Fruit fly (Drosophila melanogaster): ENCODE data around the gene CG5984.

CG5984 gene

DNA sequence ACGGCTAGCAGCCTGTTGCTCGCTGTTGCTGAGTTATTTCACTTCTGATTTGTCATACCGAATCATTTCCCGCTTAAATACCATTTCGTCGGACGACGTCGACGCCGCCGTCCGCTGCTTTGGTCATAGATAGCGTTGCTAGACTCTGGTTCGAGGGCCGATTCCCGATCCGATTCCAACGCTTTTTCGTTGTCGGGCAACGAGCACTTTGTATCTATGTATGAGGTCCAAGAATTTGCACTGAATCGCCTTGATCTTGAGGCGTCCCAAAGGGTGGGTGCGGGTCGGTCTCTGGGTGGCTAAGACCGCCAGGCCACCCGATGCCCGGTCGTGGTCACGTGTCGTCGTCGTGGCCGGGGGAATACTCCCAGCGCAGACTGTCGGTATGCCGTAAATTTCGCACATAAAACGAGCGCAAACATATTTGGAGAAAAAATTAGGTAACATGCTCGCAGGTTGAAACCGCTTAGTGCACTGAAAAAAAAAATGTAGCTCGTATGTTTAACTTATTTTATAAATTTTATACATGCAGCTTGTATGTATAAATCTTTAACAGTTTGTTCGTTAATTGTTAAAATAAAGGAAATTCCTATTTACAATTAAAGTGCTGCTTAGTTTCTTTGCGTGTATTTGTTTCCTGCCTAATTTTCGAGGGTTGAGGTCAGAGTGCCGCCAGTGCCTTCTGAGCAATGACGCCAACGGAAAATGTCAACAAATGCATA, 44.5 kb upstream of the CG5984 start, which contains the start of gene CG3348 (continued):
- TF ChIP-seq Oli (tag; optimal IDR thresholded peaks at IDR 0.05): peak; percentile 48
- no peak for TF ChIP-seq gcm2 (GFP tag; optimal IDR thresholded peaks at IDR 0.05)
- TF ChIP-seq zen2 (GFP tag; IDR thresholded peaks at IDR 0.05; ENCODE audit: partially characterized antibody): no peak
- TF ChIP-seq Bteb2 (GFP tag; optimal IDR thresholded peaks at IDR 0.05): peak; percentile 53
- TF ChIP-seq CG15696 (tag; optimal IDR thresholded peaks at IDR 0.05): peak; percentile 64
- no peak for TF ChIP-seq Tbp (GFP tag; optimal IDR thresholded peaks at IDR 0.05)
- TF ChIP-seq CG15601 (tag; optimal IDR thresholded peaks at IDR 0.05): peak; percentile 20
- no peak for TF ChIP-seq jing (GFP tag; optimal IDR thresholded peaks at IDR 0.05)
- TF ChIP-seq Ptx1 (GFP tag; IDR thresholded peaks at IDR 0.05): peak; percentile 65
- TF ChIP-seq corto (GFP tag; optimal IDR thresholded peaks at IDR 0.05): no peak
- no peak for TF ChIP-seq sqz (GFP tag; optimal IDR thresholded peaks at IDR 0.05)
- TF ChIP-seq CG8290 (GFP tag; optimal IDR thresholded peaks at IDR 0.05): no peak
- TF ChIP-seq CG8290 (tag; optimal IDR thresholded peaks at IDR 0.05): no peak
- no peak for TF ChIP-seq Lpt (GFP tag; optimal IDR thresholded peaks at IDR 0.05)
- peak; percentile 80 for TF ChIP-seq unpg (GFP tag; optimal IDR thresholded peaks at IDR 0.05)
- peak; percentile 88 for TF ChIP-seq zfh2 (GFP tag; optimal IDR thresholded peaks at IDR 0.05)
- no peak for TF ChIP-seq pb (GFP tag; optimal IDR thresholded peaks at IDR 0.05)
- TF ChIP-seq CG2120 (GFP tag; optimal IDR thresholded peaks at IDR 0.05): peak; percentile 94
- TF ChIP-seq CG7372 (GFP tag; IDR thresholded peaks at IDR 0.05): peak; percentile 58
- TF ChIP-seq br (optimal IDR thresholded peaks at IDR 0.05): no peak
- TF ChIP-seq CG13894 (tag; optimal IDR thresholded peaks at IDR 0.05): peak; percentile 84
- peak; percentile 87 for TF ChIP-seq gem (tag; optimal IDR thresholded peaks at IDR 0.05)
- peak; percentile 44 for TF ChIP-seq CG9609 (GFP tag; optimal IDR thresholded peaks at IDR 0.05)
- TF ChIP-seq Rfx (GFP tag; IDR thresholded peaks at IDR 0.05): peak; percentile 87
- peak; percentile 20 for TF ChIP-seq tup (GFP tag; optimal IDR thresholded peaks at IDR 0.05)
- TF ChIP-seq CG18599 (GFP tag; optimal IDR thresholded peaks at IDR 0.05): peak; percentile 95
- no peak for TF ChIP-seq Gsc (GFP tag; IDR thresholded peaks at IDR 0.05)
- peak; percentile 11 for TF ChIP-seq sug (tag; optimal IDR thresholded peaks at IDR 0.05)
- 0 out of 2 replicates have a peak, but pooled peaks have one; percentile 8 for TF ChIP-seq Dref (GFP tag; IDR thresholded peaks at IDR 0.05)
- peak; percentile 59 for TF ChIP-seq CG31441 (GFP tag; IDR thresholded peaks at IDR 0.05)
- TF ChIP-seq Lim3 (GFP tag; IDR thresholded peaks at IDR 0.05): no peak
- peak; percentile 73 for TF ChIP-seq scrt (GFP tag; optimal IDR thresholded peaks at IDR 0.05)
- TF ChIP-seq z (GFP tag; IDR thresholded peaks at IDR 0.05): no peak
- peak; percentile 83 for TF ChIP-seq Ada2b (GFP tag; IDR thresholded peaks at IDR 0.05)
- peak; percentile 43 for TF ChIP-seq CG17829 (tag; optimal IDR thresholded peaks at IDR 0.05)
- no peak for TF ChIP-seq CG4282 (GFP tag; optimal IDR thresholded peaks at IDR 0.05)
- TF ChIP-seq CG3847 (GFP tag; IDR thresholded peaks at IDR 0.05): peak; percentile 76
- TF ChIP-seq CG11093 (GFP tag; IDR thresholded peaks at IDR 0.05): no peak
- peak; percentile 41 for TF ChIP-seq lbe (GFP tag; optimal IDR thresholded peaks at IDR 0.05)
- TF ChIP-seq pfk (GFP tag; optimal IDR thresholded peaks at IDR 0.05): no peak
- no peak for TF ChIP-seq CG10431 (GFP tag; optimal IDR thresholded peaks at IDR 0.05)
- TF ChIP-seq CG6689 (GFP tag; IDR thresholded peaks at IDR 0.05): peak; percentile 59
- TF ChIP-seq CG14667 (GFP tag; IDR thresholded peaks at IDR 0.05): 0 out of 2 replicates have a peak, but pooled peaks have one; percentile 15
- TF ChIP-seq ro (GFP tag; IDR thresholded peaks at IDR 0.05): peak; percentile 20; the same call in 1 of the 2 replicates
- TF ChIP-seq rib (GFP tag; IDR thresholded peaks at IDR 0.05): peak; percentile 79
- TF ChIP-seq amos (GFP tag; IDR thresholded peaks at IDR 0.05; ENCODE audit: partially characterized antibody): no peak
- peak; percentile 17 for TF ChIP-seq slou (GFP tag; optimal IDR thresholded peaks at IDR 0.05)
- TF ChIP-seq trem (tag; optimal IDR thresholded peaks at IDR 0.05): peak; percentile 22
- peak; percentile 72 for TF ChIP-seq ems (GFP tag; optimal IDR thresholded peaks at IDR 0.05)
- TF ChIP-seq nom (GFP tag; optimal IDR thresholded peaks at IDR 0.05): no peak
- peak; percentile 15 for TF ChIP-seq CG4328 (GFP tag; optimal IDR thresholded peaks at IDR 0.05)
